Worm (Caenorhabditis elegans) whole organism, young adult: ENCODE results near the gene C40A11.3.
"Not testable (repeated sequence)": the region's sequence is repeated elsewhere in the genome, so short reads cannot be mapped to it uniquely, and the experiment has no call there.

Experiments
- B0019.2 ChIP-seq: fragments of 200-800 bp; sonication (Bioruptor generic); conservative IDR thresholded peaks from 2 replicates; pipeline ENCODE4 v1.3.6; 2022; ENCODE audit warnings: missing genetic modification reagents, missing genetic modification characterization, missing compliant biosample characterization
- B0035.1 ChIP-seq: sonication (generic microtip); optimal IDR thresholded peaks from 2 replicates; lab custom pipeline; 2016; ENCODE audit warnings: missing genetic modification characterization, mild to moderate bottlenecking, missing compliant biosample characterization, missing genotype, missing genetic modification reagents
- D2030.7 ChIP-seq: fragments of 200-800 bp; sonication (Bioruptor generic); IDR thresholded peaks from 2 replicates; pipeline ENCODE4 v1.3.6; 2022; ENCODE audit warnings: missing genetic modification reagents, missing genetic modification characterization, missing compliant biosample characterization
- F23B12.7 ChIP-seq: sonication (generic microtip); optimal IDR thresholded peaks from 2 replicates; lab custom pipeline; 2017; ENCODE audit warnings: missing genetic modification characterization, mild to moderate bottlenecking, missing compliant biosample characterization, antibody characterized with exemption, moderate library complexity; ENCODE audit not compliant: insufficient read depth
- F39B2.1 ChIP-seq: fragments of 200-800 bp; sonication (Bioruptor generic); IDR thresholded peaks from 2 replicates; pipeline ENCODE4 v1.3.6; 2022; ENCODE audit warnings: missing genetic modification reagents, missing genetic modification characterization, missing compliant biosample characterization
- cebp-2 ChIP-seq: fragments of 200-800 bp; sonication (Bioruptor generic); IDR thresholded peaks from 2 replicates; pipeline ENCODE4 v1.3.6; 2022; ENCODE audit warnings: missing genetic modification characterization, missing compliant biosample characterization
- die-1 ChIP-seq: sonication (generic microtip); optimal IDR thresholded peaks from 2 replicates; lab custom pipeline; 2016; ENCODE audit warnings: missing genotype, mild to moderate bottlenecking, missing genetic modification characterization, missing compliant biosample characterization
- dpl-1 ChIP-seq: fragments of 150-350 bp; optimal IDR thresholded peaks from 2 replicates; lab custom pipeline; 2014; ENCODE audit warnings: missing biosample characterization, missing genetic modification reagents, missing genetic modification characterization
- lin-54 ChIP-seq: fragments of 200-800 bp; sonication (Bioruptor generic); optimal IDR thresholded peaks from 2 replicates; lab custom pipeline; 2018; ENCODE audit warnings: mild to moderate bottlenecking, missing genetic modification characterization, missing compliant biosample characterization
- lsl-1 ChIP-seq: fragments of 200-800 bp; sonication (Bioruptor generic); optimal IDR thresholded peaks from 2 replicates; lab custom pipeline; 2018; ENCODE audit warnings: mild to moderate bottlenecking, missing genetic modification characterization, moderate library complexity, missing compliant biosample characterization
- unc-130 ChIP-seq: sonication (generic microtip); optimal IDR thresholded peaks from 2 replicates; lab custom pipeline; 2016; ENCODE audit warnings: missing genetic modification reagents, missing genetic modification characterization, missing compliant biosample characterization
- ztf-25 ChIP-seq: fragments of 200-800 bp; sonication (Bioruptor generic); IDR thresholded peaks from 2 replicates; pipeline ENCODE4 v1.3.6; 2022; ENCODE audit warnings: missing genetic modification reagents, missing genetic modification characterization, missing compliant biosample characterization

ce11 chrII:2163370-2163882 lies 22.5 kb downstream of the C40A11.3 start, which contains the start of gene C33C12.11:
- TF ChIP-seq F23B12.7 (tag; lab: Kevin White, UChicago); die-1 (tag; lab: Kevin White, UChicago); dpl-1 (GFP tag; lab: Kevin White, UChicago); unc-130 (GFP tag; lab: Kevin White, UChicago); lin-54 (GFP tag; lab: Kevin White, UChicago); F39B2.1 (GFP tag; lab: Robert Waterston, UW); ztf-25 (GFP tag; lab: Robert Waterston, UW); lsl-1 (GFP tag; lab: Kevin White, UChicago); cebp-2 (GFP tag; lab: Robert Waterston, UW); B0019.2 (GFP tag; lab: Robert Waterston, UW); B0035.1 (tag; lab: Kevin White, UChicago); D2030.7: not testable (repeated sequence)
